Worm (Caenorhabditis elegans): ENCODE data around the gene B0281.1.

DNA sequence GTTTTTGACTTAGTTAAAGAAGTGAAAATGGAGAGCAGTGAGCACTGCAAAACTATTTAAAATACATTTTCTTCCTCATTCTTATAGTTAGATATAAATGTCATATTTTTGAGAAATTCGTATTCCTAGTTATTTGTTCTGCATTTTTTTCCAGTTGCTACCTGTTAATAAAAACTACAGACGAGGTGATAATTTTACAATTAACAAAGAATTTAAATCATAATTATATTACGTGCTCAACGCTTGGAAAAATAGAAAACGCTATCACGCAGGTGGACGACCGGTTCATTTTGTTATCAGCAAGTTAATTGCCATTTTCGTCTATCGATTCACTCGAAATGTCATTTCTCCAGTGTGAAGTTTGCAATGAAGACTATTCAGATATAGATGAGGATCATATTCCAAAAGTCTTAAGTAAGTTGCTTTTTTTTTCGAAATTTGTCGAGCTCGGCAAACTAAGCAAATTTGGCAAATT, 5.1 kb downstream of the B0281.1 start, which contains the start of the genes ZK1240.5 and ZK1240.9:
- TF ChIP-seq mdl-1 (tag; optimal IDR thresholded peaks at IDR 0.05) (no peak), snpc-4 (tag; optimal IDR thresholded peaks at IDR 0.05) (no peak), nhr-77 (tag; optimal IDR thresholded peaks at IDR 0.05) (no peak), elt-3 (tag; optimal IDR thresholded peaks at IDR 0.05) (no peak), lin-39 (tag; optimal IDR thresholded peaks at IDR 0.05) (no peak), unc-39 (tag; optimal IDR thresholded peaks at IDR 0.05) (no peak), ceh-9 (tag; optimal IDR thresholded peaks at IDR 0.05) (no peak), skn-1 (tag; optimal IDR thresholded peaks at IDR 0.05) (no peak), R02D3.7 (tag; optimal IDR thresholded peaks at IDR 0.05) (no peak), pqm-1 (tag; optimal IDR thresholded peaks at IDR 0.05) (no peak), ama-1 (optimal IDR thresholded peaks at IDR 0.05) (no peak), nhr-76 (tag; optimal IDR thresholded peaks at IDR 0.05) (no peak)

Data from whole organism, L3 larva.